Fruit fly (Drosophila melanogaster) whole organism, embryonic: ENCODE measurements around the gene CG11249.

Experiments used
- Bteb2 ChIP-seq: fragments of 200-800 bp; sonication (Bioruptor generic); optimal IDR thresholded peaks from 2 replicates; lab custom pipeline; 2016; ENCODE audit warnings: missing biosample characterization, missing genetic modification characterization
- CG11504 ChIP-seq: fragments of 200-800 bp; sonication (Bioruptor generic); optimal IDR thresholded peaks from 3 replicates; lab custom pipeline; 2019; ENCODE audit warnings: missing biosample characterization, mild to moderate bottlenecking, missing genetic modification characterization, moderate library complexity
- CG11560 ChIP-seq: fragments of 200-800 bp; sonication (Bioruptor generic); IDR thresholded peaks from 3 replicates; pipeline ENCODE4 v1.3.6; 2022; ENCODE audit warnings: missing biosample characterization, missing genetic modification characterization
- CG12299 ChIP-seq: fragments of 200-800 bp; sonication (Bioruptor generic); optimal IDR thresholded peaks from 2 replicates; lab custom pipeline; 2018; ENCODE audit warnings: missing biosample characterization, mild to moderate bottlenecking, missing genetic modification characterization
- CG13624 ChIP-seq: fragments of 200-800 bp; sonication (Bioruptor generic); optimal IDR thresholded peaks from 2 replicates; lab custom pipeline; 2016; ENCODE audit warnings: missing biosample characterization, missing genetic modification characterization
- CG13894 ChIP-seq: fragments of 200-800 bp; sonication (Bioruptor generic); optimal IDR thresholded peaks from 3 replicates; lab custom pipeline; 2018; ENCODE audit warnings: missing biosample characterization, mild to moderate bottlenecking, missing genetic modification characterization, moderate library complexity
- CG14965 ChIP-seq: fragments of 200-800 bp; sonication (Bioruptor generic); optimal IDR thresholded peaks from 2 replicates; lab custom pipeline; 2016; ENCODE audit warnings: missing biosample characterization, missing genetic modification characterization, borderline replicate concordance
- CG15514 ChIP-seq: fragments of 200-800 bp; sonication (Bioruptor generic); optimal IDR thresholded peaks from 3 replicates; lab custom pipeline; 2017; ENCODE audit warnings: missing biosample characterization, missing genetic modification characterization, mild to moderate bottlenecking, moderate library complexity, missing genetic modification reagents
- CG16779 ChIP-seq: fragments of 200-800 bp; sonication (Bioruptor generic); IDR thresholded peaks from 2 replicates; pipeline ENCODE4 v1.3.6; 2022; ENCODE audit warnings: missing biosample characterization, missing genetic modification characterization
- CG17829 ChIP-seq: fragments of 200-800 bp; optimal IDR thresholded peaks from 2 replicates; lab custom pipeline; 2019; ENCODE audit warnings: missing biosample characterization, mild to moderate bottlenecking, missing genetic modification characterization, moderate library complexity
- CG17912 ChIP-seq: fragments of 200-800 bp; sonication (Bioruptor generic); optimal IDR thresholded peaks from 2 replicates; lab custom pipeline; 2018; ENCODE audit warnings: missing biosample characterization, mild to moderate bottlenecking, missing genetic modification characterization
- CG18262 ChIP-seq: fragments of 200-800 bp; optimal IDR thresholded peaks from 3 replicates; lab custom pipeline; 2019; ENCODE audit warnings: missing biosample characterization, mild to moderate bottlenecking, missing genetic modification characterization, moderate library complexity
- CG5245 ChIP-seq: fragments of 200-800 bp; sonication (Bioruptor generic); optimal IDR thresholded peaks from 3 replicates; lab custom pipeline; 2016; ENCODE audit warnings: missing biosample characterization, missing genetic modification characterization
- CG6765 ChIP-seq: fragments of 200-800 bp; sonication (Bioruptor generic); optimal IDR thresholded peaks from 3 replicates; lab custom pipeline; 2017; ENCODE audit warnings: missing biosample characterization, mild to moderate bottlenecking, missing genetic modification characterization
- CG8765 ChIP-seq: fragments of 200-800 bp; sonication (Bioruptor generic); IDR thresholded peaks from 2 replicates; pipeline ENCODE4 v1.3.6; 2022; ENCODE audit warnings: missing biosample characterization, missing genetic modification characterization
- CG9876 ChIP-seq: fragments of 200-800 bp; sonication (Bioruptor generic); optimal IDR thresholded peaks from 2 replicates; lab custom pipeline; 2016; ENCODE audit warnings: missing biosample characterization, missing genetic modification characterization
- CHES-1-like ChIP-seq: fragments of 200-800 bp; sonication (Bioruptor generic); optimal IDR thresholded peaks from 2 replicates; lab custom pipeline; 2016; ENCODE audit warnings: missing biosample characterization, missing genetic modification characterization
- CTCF ChIP-seq: fragments of 200-800 bp; sonication (Bioruptor generic); optimal IDR thresholded peaks from 2 replicates; lab custom pipeline; 2017; ENCODE audit warnings: missing biosample characterization, mild to moderate bottlenecking, missing genetic modification characterization, moderate library complexity
- Chrac-16 ChIP-seq: fragments of 200-800 bp; sonication (Bioruptor generic); optimal IDR thresholded peaks from 3 replicates; lab custom pipeline; 2016; ENCODE audit warnings: missing biosample characterization, missing genetic modification characterization
- Deaf1 ChIP-seq: fragments of 200-800 bp; optimal IDR thresholded peaks from 3 replicates; lab custom pipeline; 2019; ENCODE audit warnings: missing biosample characterization, mild to moderate bottlenecking, missing genetic modification characterization, moderate library complexity
- E2f2 ChIP-seq: fragments of 200-800 bp; sonication (Bioruptor generic); IDR thresholded peaks from 2 replicates; pipeline ENCODE4 v1.3.6; 2022; ENCODE audit warnings: missing biosample characterization, missing genetic modification characterization
- ERR ChIP-seq: fragments of 200-800 bp; sonication (Bioruptor generic); optimal IDR thresholded peaks from 2 replicates; lab custom pipeline; 2016; ENCODE audit warnings: missing biosample characterization, missing genetic modification characterization
- Ets65A ChIP-seq: fragments of 200-800 bp; sonication (Bioruptor generic); peaks from one replicate; lab custom pipeline; 2016; ENCODE audit warnings: missing biosample characterization, missing genetic modification characterization
- H2.0 ChIP-seq: fragments of 200-800 bp; sonication (Bioruptor generic); IDR thresholded peaks from 2 replicates; pipeline ENCODE4 v1.3.6; 2022; ENCODE audit warnings: missing biosample characterization, missing genetic modification characterization
- Hsf ChIP-seq: fragments of 200-800 bp; sonication (Bioruptor generic); optimal IDR thresholded peaks from 3 replicates; lab custom pipeline; 2016; ENCODE audit warnings: missing biosample characterization, missing genetic modification characterization
- NC2β ChIP-seq: fragments of 200-800 bp; sonication (Bioruptor generic); optimal IDR thresholded peaks from 2 replicates; lab custom pipeline; 2016; ENCODE audit warnings: missing biosample characterization, missing genetic modification characterization
- Nf-YC ChIP-seq: fragments of 200-800 bp; optimal IDR thresholded peaks from 3 replicates; lab custom pipeline; 2019; ENCODE audit warnings: missing biosample characterization, mild to moderate bottlenecking, missing genetic modification characterization, moderate library complexity
- Opbp ChIP-seq: fragments of 200-800 bp; sonication (Bioruptor generic); IDR thresholded peaks from 3 replicates; pipeline ENCODE4 v1.3.6; 2022; ENCODE audit warnings: missing biosample characterization, missing genetic modification characterization; ENCODE audit not compliant: partially characterized antibody
- Pdp1 ChIP-seq, 2 experiments: fragments of 200-800 bp; sonication (Bioruptor generic); optimal IDR thresholded peaks; 3 replicates each; lab custom pipeline; 2016; ENCODE audit warnings: missing biosample characterization in 2 of 2, missing genetic modification characterization in 2 of 2, mild to moderate bottlenecking in 1 of 2, moderate library complexity in 1 of 2
- TFAM ChIP-seq: fragments of 200-800 bp; sonication (Bioruptor generic); optimal IDR thresholded peaks from 2 replicates; lab custom pipeline; 2017; ENCODE audit warnings: missing biosample characterization, missing genetic modification characterization, inconsistent platforms
- bowl ChIP-seq: fragments of 200-800 bp; sonication (Bioruptor generic); IDR thresholded peaks from 2 replicates; pipeline ENCODE4 v1.3.6; 2022; ENCODE audit warnings: missing biosample characterization, missing genetic modification characterization
- cato ChIP-seq: fragments of 200-800 bp; sonication (Bioruptor generic); optimal IDR thresholded peaks from 2 replicates; lab custom pipeline; 2016; ENCODE audit warnings: missing biosample characterization, missing genetic modification characterization, borderline replicate concordance
- chm ChIP-seq: fragments of 200-800 bp; sonication (Bioruptor generic); IDR thresholded peaks from 2 replicates; pipeline ENCODE4 v1.3.6; 2022; ENCODE audit warnings: missing biosample characterization, missing genetic modification characterization
- ci ChIP-seq: fragments of 200-800 bp; sonication (Bioruptor generic); IDR thresholded peaks from 3 replicates; pipeline ENCODE4 v1.3.6; 2022; ENCODE audit warnings: missing biosample characterization, missing genetic modification characterization
- dmrt99B ChIP-seq: fragments of 200-800 bp; sonication (Bioruptor generic); optimal IDR thresholded peaks from 2 replicates; lab custom pipeline; 2018; ENCODE audit warnings: missing biosample characterization, mild to moderate bottlenecking, missing genetic modification characterization, moderate library complexity
- hkb ChIP-seq, 2 experiments: fragments of 200-800 bp in 1 of 2; fragments of >200 bp in 1 of 2; sonication (Bioruptor generic) in 1 of 2; IDR thresholded peaks in 1 of 2; optimal IDR thresholded peaks in 1 of 2; 2 replicates each; pipeline versions ENCODE4 v1.3.6 to Lab custom; 2017 to 2022; ENCODE audit warnings: missing biosample characterization in 1 of 2, missing genetic modification characterization in 1 of 2
- jigr1 ChIP-seq: fragments of 200-800 bp; sonication (Bioruptor generic); IDR thresholded peaks from 3 replicates; pipeline ENCODE4 v1.3.6; 2022; ENCODE audit warnings: missing biosample characterization, missing genetic modification characterization
- jumu ChIP-seq: fragments of 200-800 bp; sonication (Bioruptor generic); optimal IDR thresholded peaks from 3 replicates; lab custom pipeline; 2016; ENCODE audit warnings: missing biosample characterization, missing genetic modification characterization
- luna ChIP-seq: fragments of 200-800 bp; sonication (Bioruptor generic); optimal IDR thresholded peaks from 2 replicates; lab custom pipeline; 2016; ENCODE audit warnings: missing biosample characterization, missing genetic modification characterization
- nom ChIP-seq: fragments of 200-800 bp; sonication (Bioruptor generic); optimal IDR thresholded peaks from 2 replicates; lab custom pipeline; 2017; ENCODE audit warnings: missing biosample characterization, missing genetic modification characterization, mild to moderate bottlenecking, moderate library complexity, missing genetic modification reagents
- pb ChIP-seq: fragments of 200-800 bp; sonication (Bioruptor generic); optimal IDR thresholded peaks from 3 replicates; lab custom pipeline; 2016; ENCODE audit warnings: missing biosample characterization, missing genetic modification characterization
- repo ChIP-seq: fragments of 200-800 bp; sonication (Bioruptor generic); optimal IDR thresholded peaks from 2 replicates; lab custom pipeline; 2016; ENCODE audit warnings: missing biosample characterization, missing genetic modification characterization
- salm ChIP-seq: fragments of 200-800 bp; sonication (Bioruptor generic); optimal IDR thresholded peaks from 2 replicates; lab custom pipeline; 2018; ENCODE audit warnings: missing biosample characterization, mild to moderate bottlenecking, missing genetic modification characterization
- schlank ChIP-seq: fragments of 200-800 bp; sonication (Bioruptor generic); optimal IDR thresholded peaks from 2 replicates; lab custom pipeline; 2018; ENCODE audit warnings: missing biosample characterization, mild to moderate bottlenecking, missing genetic modification characterization
- sd ChIP-seq: fragments of 200-800 bp; sonication (Bioruptor generic); optimal IDR thresholded peaks from 3 replicates; lab custom pipeline; 2018; ENCODE audit warnings: missing biosample characterization, mild to moderate bottlenecking, missing genetic modification characterization, moderate library complexity
- sens ChIP-seq: fragments of 200-800 bp; sonication (Bioruptor generic); peaks from one replicate; lab custom pipeline; 2016; ENCODE audit warnings: missing biosample characterization, missing genetic modification characterization
- shn ChIP-seq: fragments of 200-800 bp; sonication (Bioruptor generic); optimal IDR thresholded peaks from 3 replicates; lab custom pipeline; 2016; ENCODE audit warnings: missing biosample characterization, missing genetic modification characterization
- slbo ChIP-seq: fragments of 200-800 bp; sonication (Bioruptor generic); IDR thresholded peaks from 2 replicates; pipeline ENCODE4 v1.3.6; 2022; ENCODE audit warnings: missing biosample characterization, missing genetic modification characterization
- sug ChIP-seq: fragments of 200-800 bp; optimal IDR thresholded peaks from 2 replicates; lab custom pipeline; 2019; ENCODE audit warnings: missing biosample characterization, mild to moderate bottlenecking, missing genetic modification characterization, moderate library complexity
- trh ChIP-seq: fragments of 200-800 bp; sonication (Bioruptor generic); optimal IDR thresholded peaks from 2 replicates; lab custom pipeline; 2016; ENCODE audit warnings: missing biosample characterization, missing genetic modification characterization
- wor ChIP-seq: fragments of 200-800 bp; sonication (Bioruptor generic); IDR thresholded peaks from 2 replicates; pipeline ENCODE4 v1.3.6; 2022; ENCODE audit warnings: missing biosample characterization, missing genetic modification characterization
- zfh1 ChIP-seq: fragments of 200-800 bp; sonication (Bioruptor generic); IDR thresholded peaks from 3 replicates; pipeline ENCODE4 v1.3.6; 2022; ENCODE audit warnings: missing biosample characterization, missing genetic modification characterization

CG11249 gene

DNA sequence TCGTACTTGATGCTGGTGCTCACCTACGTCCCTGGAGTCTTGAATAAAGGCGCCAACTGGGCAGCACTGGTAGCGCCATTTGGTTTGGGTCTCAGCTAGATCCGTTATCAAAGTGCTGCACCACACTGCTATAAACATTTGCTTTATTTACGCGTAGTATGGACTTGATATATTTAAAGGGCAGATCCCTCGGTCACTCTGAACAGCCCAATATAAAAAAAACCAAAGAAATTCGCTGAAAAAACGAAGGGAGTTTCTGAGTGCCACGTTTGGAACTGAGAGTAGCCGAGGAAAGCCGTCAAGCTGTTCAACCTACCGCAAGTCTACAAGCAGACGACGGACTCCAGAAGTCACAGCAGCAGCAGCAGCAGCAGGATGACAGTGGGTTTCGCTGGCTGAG, 31.1 kb upstream of the CG11249 start, which contains the start of gene Atox1 (continued):
- TF ChIP-seq schlank (no peak), CG9876 (GFP tag; lab: Kevin White, UChicago) (peak; percentile 5), Deaf1 (tag; lab: Kevin White, UChicago) (peak; percentile 36), H2.0 (peak; percentile 43; the same call in 1 of the 2 replicates), wor (GFP tag; lab: Robert Waterston, UW) (no peak), NC2β (GFP tag; lab: Kevin White, UChicago) (peak; percentile 1), jigr1 (GFP tag; lab: Robert Waterston, UW) (no peak), salm (tag; lab: Kevin White, UChicago) (peak; percentile 0), CG18262 (no peak), Ets65A (peak; percentile 83), dmrt99B (no peak), shn (GFP tag; lab: Kevin White, UChicago) (no peak), CG13894 (peak; percentile 79), chm (GFP tag; lab: Robert Waterston, UW) (no peak), repo (GFP tag; lab: Kevin White, UChicago) (peak; percentile 5), trh (GFP tag; lab: Kevin White, UChicago) (no peak), CHES-1-like (peak; percentile 25), Hsf (GFP tag; lab: Kevin White, UChicago) (peak; percentile 16), cato (no peak), CG17829 (tag; lab: Kevin White, UChicago) (peak; percentile 27), CTCF (peak; percentile 86), CG5245 (GFP tag; lab: Kevin White, UChicago) (no peak), sd (tag; lab: Kevin White, UChicago) (peak; percentile 13), CG8765 (GFP tag; lab: Robert Waterston, UW) (no peak), pb (GFP tag; lab: Kevin White, UChicago) (peak; percentile 23), TFAM (no peak), CG16779 (GFP tag; lab: Robert Waterston, UW) (no peak), sens (GFP tag; lab: Kevin White, UChicago) (peak; percentile 78), Pdp1 (GFP tag; optimal IDR thresholded peaks at IDR 0.05; lab: Kevin White, UChicago) (peak; percentile 10 to 53), CG11504 (tag; lab: Kevin White, UChicago) (no peak), ERR (GFP tag; lab: Kevin White, UChicago) (peak; percentile 46), CG15514 (GFP tag; lab: Kevin White, UChicago) (peak; percentile 87), hkb (optimal IDR thresholded peaks at IDR 0.05; lab: Kevin White, UChicago) (peak; percentile 80), hkb (GFP tag; IDR thresholded peaks at IDR 0.05; lab: Robert Waterston, UW) (no peak), E2f2 (peak; percentile 99), sug (tag; lab: Kevin White, UChicago) (peak; percentile 59), luna (GFP tag; lab: Kevin White, UChicago) (peak; percentile 35), nom (GFP tag; lab: Kevin White, UChicago) (peak; percentile 53), zfh1 (GFP tag; lab: Robert Waterston, UW) (0 out of 3 replicates have a peak, but pooled peaks have one; percentile 41), Nf-YC (tag; lab: Kevin White, UChicago) (peak; percentile 41), CG14965 (GFP tag; lab: Kevin White, UChicago) (no peak), CG12299 (tag; lab: Kevin White, UChicago) (no peak), bowl (GFP tag; lab: Robert Waterston, UW) (no peak), jumu (GFP tag; lab: Kevin White, UChicago) (peak; percentile 24), ci (GFP tag; lab: Robert Waterston, UW) (peak; percentile 78; the same call in 2 of the 3 replicates), Chrac-16 (GFP tag; lab: Kevin White, UChicago) (peak; percentile 10), slbo (GFP tag; lab: Robert Waterston, UW) (peak; percentile 45), Opbp (GFP tag; lab: Robert Waterston, UW) (peak; percentile 55; the same call in 1 of the 3 replicates), CG11560 (tag; lab: Robert Waterston, UW) (peak; percentile 54; the same call in 2 of the 3 replicates), Bteb2 (GFP tag; lab: Kevin White, UChicago) (peak; percentile 7), CG13624 (GFP tag; lab: Kevin White, UChicago) (peak; percentile 66), CG6765 (GFP tag; lab: Kevin White, UChicago) (peak; percentile 10), CG17912 (GFP tag; lab: Kevin White, UChicago) (peak; percentile 72)
